Worm (Caenorhabditis elegans) whole organism, L1 larva: ENCODE data around the gene fat-1.

Experiments used
- aly-2 ChIP-seq: fragments of 150-350 bp; optimal IDR thresholded peaks from 2 replicates; lab custom pipeline; 2014; ENCODE audit warnings: missing biosample characterization, missing genetic modification characterization
- lin-14 ChIP-seq: fragments of 200-800 bp; sonication (Bioruptor generic); optimal IDR thresholded peaks from 2 replicates; lab custom pipeline; 2018; ENCODE audit warnings: mild to moderate bottlenecking, missing genetic modification characterization, moderate library complexity, missing compliant biosample characterization
- nhr-11 ChIP-seq: fragments of 150-350 bp; optimal IDR thresholded peaks from 2 replicates; lab custom pipeline; 2014; ENCODE audit warnings: missing biosample characterization, missing genetic modification characterization
- snpc-4 ChIP-seq: fragments of 150-350 bp; optimal IDR thresholded peaks from 2 replicates; lab custom pipeline; 2014; ENCODE audit warnings: missing biosample characterization, missing genetic modification characterization
- sptf-1 ChIP-seq: fragments of 150-350 bp; optimal IDR thresholded peaks from 2 replicates; lab custom pipeline; 2014; ENCODE audit warnings: missing biosample characterization, missing genetic modification characterization
- unc-62 ChIP-seq: fragments of 150-350 bp; optimal IDR thresholded peaks from 2 replicates; lab custom pipeline; 2014; ENCODE audit warnings: missing biosample characterization, missing genetic modification reagents, missing genetic modification characterization
- zag-1 ChIP-seq: fragments of 150-350 bp; optimal IDR thresholded peaks from 2 replicates; lab custom pipeline; 2014; ENCODE audit warnings: missing biosample characterization, missing genetic modification characterization

DNA sequence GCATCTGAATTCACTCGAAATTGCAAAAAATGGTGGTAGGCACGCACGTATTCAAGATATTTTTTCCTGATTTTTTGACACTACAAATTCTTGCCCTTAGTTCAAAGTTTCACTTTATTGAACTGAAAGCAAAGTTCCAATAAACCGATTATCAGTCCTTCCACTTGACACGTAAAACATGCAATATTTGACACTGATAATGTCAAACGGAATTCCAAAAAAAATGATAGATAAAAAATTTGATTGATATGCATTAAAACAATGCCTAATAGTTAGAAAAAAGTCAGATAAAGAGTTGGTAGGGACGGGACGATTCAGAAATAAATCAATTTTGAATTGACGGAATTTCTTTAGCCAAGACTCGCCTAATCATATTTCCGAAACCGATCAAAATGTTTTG is 11.6 kb downstream of the fat-1 start:
- no peak for TF ChIP-seq unc-62 (GFP tag; lab: Kevin White, UChicago)
- TF ChIP-seq lin-14 (GFP tag; lab: Kevin White, UChicago): no peak
- no peak for TF ChIP-seq nhr-11 (tag; lab: Kevin White, UChicago)
- TF ChIP-seq zag-1 (tag; lab: Kevin White, UChicago): no peak
- TF ChIP-seq aly-2 (tag; lab: Kevin White, UChicago): no peak
- no peak for TF ChIP-seq snpc-4 (tag; lab: Kevin White, UChicago)
- no peak for TF ChIP-seq sptf-1 (tag; lab: Kevin White, UChicago)
